Worm (Caenorhabditis elegans) whole organism, midembryonic: ENCODE data around the gene nhl-1.

Source experiments
- T22C8.4 ChIP-seq: fragments of 200-800 bp; sonication (Bioruptor generic); IDR thresholded peaks from 2 replicates; pipeline ENCODE4 v1.3.6; 2022; ENCODE audit warnings: missing genetic modification characterization, missing compliant biosample characterization
- cog-1 ChIP-seq: sonication (generic microtip); optimal IDR thresholded peaks from 2 replicates; lab custom pipeline; 2016; ENCODE audit warnings: missing genetic modification characterization, missing compliant biosample characterization
- flt-1 ChIP-seq: fragments of 200-800 bp; sonication (Bioruptor generic); IDR thresholded peaks from 2 replicates; pipeline ENCODE4 v1.3.6; 2022; ENCODE audit warnings: missing genetic modification characterization, missing compliant biosample characterization
- klf-2 ChIP-seq: fragments of 200-800 bp; sonication (Bioruptor generic); conservative IDR thresholded peaks from 2 replicates; pipeline ENCODE4 v1.3.6; 2022; ENCODE audit warnings: missing genetic modification reagents, missing genetic modification characterization, missing compliant biosample characterization
- med-1 ChIP-seq: sonication (generic microtip); optimal IDR thresholded peaks from 2 replicates; lab custom pipeline; 2017; ENCODE audit warnings: missing genetic modification characterization, mild to moderate bottlenecking, missing compliant biosample characterization, antibody characterized with exemption, missing genetic modification reagents; ENCODE audit not compliant: insufficient read depth
- ref-1 ChIP-seq: fragments of 200-800 bp; sonication (Bioruptor generic); conservative IDR thresholded peaks from 2 replicates; pipeline ENCODE4 v1.3.6; 2022; ENCODE audit warnings: missing genetic modification reagents, missing genetic modification characterization, missing compliant biosample characterization
- tab-1 ChIP-seq: fragments of 200-800 bp; sonication (Bioruptor generic); IDR thresholded peaks from 2 replicates; pipeline ENCODE4 v1.3.6; 2022; ENCODE audit warnings: missing genetic modification characterization, missing compliant biosample characterization
- ztf-23 ChIP-seq: fragments of 200-800 bp; sonication (Bioruptor generic); IDR thresholded peaks from 2 replicates; pipeline ENCODE4 v1.3.6; 2022; ENCODE audit warnings: missing genetic modification reagents, missing genetic modification characterization, missing compliant biosample characterization
- ztf-29 ChIP-seq: fragments of 200-800 bp; sonication (Bioruptor generic); IDR thresholded peaks from 2 replicates; pipeline ENCODE4 v1.3.6; 2022; ENCODE audit warnings: missing genetic modification reagents, missing genetic modification characterization, missing compliant biosample characterization

DNA sequence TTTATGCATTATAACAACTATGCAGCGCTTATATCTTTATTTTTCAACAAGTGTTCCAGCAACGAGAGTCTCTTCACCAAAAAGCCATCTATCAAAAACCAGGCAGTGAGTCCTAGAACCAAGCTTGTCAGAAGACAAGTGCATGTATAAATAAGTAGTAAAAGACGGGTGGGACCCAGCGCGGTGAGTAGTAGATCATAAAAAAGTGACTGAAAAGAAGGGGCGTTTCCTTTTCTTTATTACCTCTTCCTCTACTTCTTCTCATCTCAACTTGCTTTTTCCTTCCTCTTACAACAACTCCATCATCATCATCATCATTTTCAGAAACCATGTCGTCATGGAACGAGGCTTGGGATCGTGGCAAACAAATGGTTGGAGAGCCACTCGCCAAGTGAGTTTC, 17.1 kb downstream of the nhl-1 start, which contains the start of gene eat-4:
- TF ChIP-seq cog-1 (tag; lab: Kevin White, UChicago), result no peak
- TF ChIP-seq klf-2 (GFP tag; lab: Robert Waterston, UW), result no peak
- TF ChIP-seq flt-1 (GFP tag; lab: Robert Waterston, UW), result no peak
- TF ChIP-seq ztf-29 (GFP tag; lab: Robert Waterston, UW), result no peak
- TF ChIP-seq T22C8.4, result no peak
- TF ChIP-seq med-1 (GFP tag; lab: Kevin White, UChicago), result no peak
- no peak for TF ChIP-seq tab-1 (GFP tag; lab: Robert Waterston, UW)
- TF ChIP-seq ref-1 (GFP tag; lab: Robert Waterston, UW), result no peak
- no peak for TF ChIP-seq ztf-23 (GFP tag; lab: Robert Waterston, UW)
